Worm (Caenorhabditis elegans) whole organism, L1 larva: Measurements from ENCODE around the gene K08D9.2.

ENCODE experiments used
- C04F5.9 ChIP-seq: sonication (generic microtip); optimal IDR thresholded peaks from 2 replicates; lab custom pipeline; 2016; ENCODE audit warnings: missing genetic modification characterization, missing compliant biosample characterization
- C16A3.4 ChIP-seq: fragments of 150-350 bp; optimal IDR thresholded peaks from 2 replicates; lab custom pipeline; 2014; ENCODE audit warnings: missing biosample characterization, missing genetic modification characterization
- F16B12.6 ChIP-seq: fragments of 150-350 bp; optimal IDR thresholded peaks from 2 replicates; lab custom pipeline; 2014; ENCODE audit warnings: missing biosample characterization, missing genetic modification characterization
- aly-2 ChIP-seq: fragments of 150-350 bp; optimal IDR thresholded peaks from 2 replicates; lab custom pipeline; 2014; ENCODE audit warnings: missing biosample characterization, missing genetic modification characterization
- blmp-1 ChIP-seq: fragments of 150-350 bp; optimal IDR thresholded peaks from 2 replicates; lab custom pipeline; 2014; ENCODE audit warnings: missing biosample characterization, missing genetic modification characterization
- ceh-63 ChIP-seq: fragments of 200-800 bp; sonication (Bioruptor generic); optimal IDR thresholded peaks from 2 replicates; lab custom pipeline; 2018; ENCODE audit warnings: mild to moderate bottlenecking, missing genetic modification characterization, missing compliant biosample characterization
- ceh-88 ChIP-seq: fragments of 200-800 bp; sonication (Bioruptor generic); IDR thresholded peaks from 2 replicates; pipeline ENCODE4 v1.3.6; 2022; ENCODE audit warnings: missing genetic modification characterization, missing compliant biosample characterization
- ceh-90 ChIP-seq: sonication (generic microtip); optimal IDR thresholded peaks from 2 replicates; lab custom pipeline; 2016; ENCODE audit warnings: missing genetic modification characterization, missing compliant biosample characterization
- dpl-1 ChIP-seq, 3 experiments: fragments of 150-350 bp in 2 of 3; sonication (generic microtip) in 1 of 3; optimal IDR thresholded peaks; 2 replicates each; lab custom pipeline; 2014 to 2017; ENCODE audit warnings: missing biosample characterization in 3 of 3, missing genetic modification characterization in 3 of 3, missing genetic modification reagents in 3 of 3
- dsc-1 ChIP-seq: sonication (generic microtip); optimal IDR thresholded peaks from 2 replicates; lab custom pipeline; 2016; ENCODE audit warnings: mild to moderate bottlenecking, missing genetic modification characterization, missing compliant biosample characterization
- efl-1 ChIP-seq, 4 experiments: fragments of 150-350 bp; optimal IDR thresholded peaks in 3 of 4; peaks in 1 of 4; 1 replicate in 1 of 4; 2 replicates in 3 of 4; lab custom pipeline; 2014; ENCODE audit warnings: missing biosample characterization in 2 of 4, missing genetic modification characterization in 2 of 4, missing genetic modification reagents in 2 of 4
- egl-13 ChIP-seq: sonication (generic microtip); optimal IDR thresholded peaks from 2 replicates; lab custom pipeline; 2016; ENCODE audit warnings: missing genotype, missing genetic modification reagents, missing genetic modification characterization, missing compliant biosample characterization
- elt-3 ChIP-seq, 6 experiments: fragments of 150-350 bp in 1 of 6; sonication (generic microtip); optimal IDR thresholded peaks; 2 replicates each; lab custom pipeline; 2017 to 2018; ENCODE audit warnings: missing biosample characterization in 6 of 6, missing genetic modification characterization in 6 of 6, inconsistent platforms in 1 of 6
- fkh-10 ChIP-seq: sonication (generic microtip); optimal IDR thresholded peaks from 2 replicates; lab custom pipeline; 2017; ENCODE audit warnings: missing biosample characterization, missing genetic modification reagents, missing genetic modification characterization
- fkh-4 ChIP-seq: sonication (generic microtip); optimal IDR thresholded peaks from 2 replicates; lab custom pipeline; 2016; ENCODE audit warnings: missing compliant biosample characterization, missing genetic modification characterization, borderline replicate concordance
- fkh-8 ChIP-seq: sonication (generic microtip); optimal IDR thresholded peaks from 2 replicates; lab custom pipeline; 2016; ENCODE audit warnings: mild to moderate bottlenecking, missing genetic modification characterization, missing compliant biosample characterization
- fos-1 ChIP-seq: fragments of 150-350 bp; optimal IDR thresholded peaks from 2 replicates; lab custom pipeline; 2014; ENCODE audit warnings: missing biosample characterization, missing genetic modification characterization
- irx-1 ChIP-seq: sonication (generic microtip); optimal IDR thresholded peaks from 2 replicates; lab custom pipeline; 2016; ENCODE audit warnings: missing genetic modification characterization, missing compliant biosample characterization
- isw-1 ChIP-seq: fragments of 200-800 bp; sonication (Bioruptor generic); IDR thresholded peaks from 2 replicates; pipeline ENCODE4 v1.3.6; 2022; ENCODE audit warnings: missing genetic modification characterization, missing compliant biosample characterization
- lin-13 ChIP-seq: fragments of 150-350 bp; optimal IDR thresholded peaks from 2 replicates; lab custom pipeline; 2014; ENCODE audit warnings: missing biosample characterization, missing genetic modification reagents, missing genetic modification characterization
- lin-14 ChIP-seq: fragments of 200-800 bp; sonication (Bioruptor generic); optimal IDR thresholded peaks from 2 replicates; lab custom pipeline; 2018; ENCODE audit warnings: mild to moderate bottlenecking, missing genetic modification characterization, moderate library complexity, missing compliant biosample characterization
- lin-15B ChIP-seq: fragments of 150-350 bp; sonication (generic microtip); optimal IDR thresholded peaks from 3 replicates; lab custom pipeline; 2014; ENCODE audit warnings: missing biosample characterization, missing genetic modification characterization
- lin-35 ChIP-seq, 2 experiments: fragments of 150-350 bp; optimal IDR thresholded peaks; 2 replicates each; lab custom pipeline; 2014; ENCODE audit warnings: missing biosample characterization in 2 of 2, missing genetic modification characterization in 2 of 2, missing genetic modification reagents in 2 of 2
- lsy-2 ChIP-seq, 2 experiments: fragments of 150-350 bp; optimal IDR thresholded peaks; 2 replicates each; lab custom pipeline; 2014; ENCODE audit warnings: missing biosample characterization in 2 of 2, missing genetic modification characterization in 2 of 2
- mab-9 ChIP-seq: fragments of 200-800 bp; sonication (Bioruptor generic); IDR thresholded peaks from 2 replicates; pipeline ENCODE4 v1.3.6; 2022; ENCODE audit warnings: missing genetic modification reagents, missing genetic modification characterization, missing compliant biosample characterization
- mep-1 ChIP-seq: fragments of 150-350 bp; optimal IDR thresholded peaks from 2 replicates; lab custom pipeline; 2014; ENCODE audit warnings: missing biosample characterization, missing genetic modification characterization
- nhr-20 ChIP-seq: sonication (generic microtip); optimal IDR thresholded peaks from 2 replicates; lab custom pipeline; 2016; ENCODE audit warnings: mild to moderate bottlenecking, missing genetic modification characterization, missing compliant biosample characterization
- nhr-28 ChIP-seq: fragments of 150-350 bp; optimal IDR thresholded peaks from 2 replicates; lab custom pipeline; 2014; ENCODE audit warnings: missing biosample characterization, missing genetic modification characterization
- nhr-47 ChIP-seq: sonication (generic microtip); optimal IDR thresholded peaks from 2 replicates; lab custom pipeline; 2016; ENCODE audit warnings: mild to moderate bottlenecking, missing genetic modification characterization, moderate library complexity, missing compliant biosample characterization
- nhr-71 ChIP-seq: sonication (generic microtip); optimal IDR thresholded peaks from 2 replicates; lab custom pipeline; 2016; ENCODE audit warnings: mild to moderate bottlenecking, missing genetic modification characterization, moderate library complexity, missing compliant biosample characterization
- nhr-77 ChIP-seq: fragments of 150-350 bp; optimal IDR thresholded peaks from 2 replicates; lab custom pipeline; 2014; ENCODE audit warnings: missing biosample characterization, missing genetic modification characterization
- nhr-85 ChIP-seq: sonication (generic microtip); peaks from one replicate; lab custom pipeline; 2016; ENCODE audit warnings: missing genetic modification characterization, inconsistent platforms, missing compliant biosample characterization
- pag-3 ChIP-seq: sonication (generic microtip); optimal IDR thresholded peaks from 2 replicates; lab custom pipeline; 2017; ENCODE audit warnings: missing genetic modification characterization, mild to moderate bottlenecking, missing compliant biosample characterization, antibody characterized with exemption, borderline replicate concordance; ENCODE audit not compliant: insufficient read depth
- pax-3 ChIP-seq: fragments of 200-800 bp; sonication (Bioruptor generic); optimal IDR thresholded peaks from 2 replicates; lab custom pipeline; 2018; ENCODE audit warnings: mild to moderate bottlenecking, missing genetic modification characterization, moderate library complexity, missing compliant biosample characterization
- skn-1 ChIP-seq: fragments of 150-350 bp; optimal IDR thresholded peaks from 2 replicates; lab custom pipeline; 2014; ENCODE audit warnings: missing biosample characterization, missing genetic modification characterization
- snu-23 ChIP-seq: sonication (generic microtip); optimal IDR thresholded peaks from 2 replicates; lab custom pipeline; 2016; ENCODE audit warnings: missing genetic modification characterization, missing compliant biosample characterization
- tbx-2 ChIP-seq: sonication (generic microtip); optimal IDR thresholded peaks from 2 replicates; lab custom pipeline; 2016; ENCODE audit warnings: missing genetic modification characterization, missing compliant biosample characterization
- tlp-1 ChIP-seq: fragments of 150-350 bp; optimal IDR thresholded peaks from 2 replicates; lab custom pipeline; 2014; ENCODE audit warnings: missing biosample characterization, missing genetic modification characterization
- unc-130 ChIP-seq: fragments of 150-350 bp; optimal IDR thresholded peaks from 2 replicates; lab custom pipeline; 2017; ENCODE audit warnings: missing biosample characterization, missing genetic modification characterization, inconsistent platforms
- unc-30 ChIP-seq: sonication (generic microtip); optimal IDR thresholded peaks from 2 replicates; lab custom pipeline; 2017; ENCODE audit warnings: missing biosample characterization, missing genetic modification characterization
- unc-62 ChIP-seq: fragments of 150-350 bp; optimal IDR thresholded peaks from 2 replicates; lab custom pipeline; 2014; ENCODE audit warnings: missing biosample characterization, missing genetic modification reagents, missing genetic modification characterization
- unc-86 ChIP-seq: sonication (generic microtip); optimal IDR thresholded peaks from 2 replicates; lab custom pipeline; 2016; ENCODE audit warnings: missing genetic modification characterization, missing compliant biosample characterization
- zip-4 ChIP-seq: fragments of 200-800 bp; sonication (Bioruptor generic); optimal IDR thresholded peaks from 2 replicates; lab custom pipeline; 2018; ENCODE audit warnings: mild to moderate bottlenecking, missing genetic modification characterization, moderate library complexity, missing compliant biosample characterization
- ztf-11 ChIP-seq, 2 experiments: sonication (generic microtip); optimal IDR thresholded peaks; 2 replicates each; lab custom pipeline; 2016 to 2017; ENCODE audit warnings: missing genetic modification characterization in 2 of 2, missing biosample characterization in 1 of 2, missing compliant biosample characterization in 1 of 2
- ztf-4 ChIP-seq: fragments of 150-350 bp; optimal IDR thresholded peaks from 2 replicates; lab custom pipeline; 2014; ENCODE audit warnings: missing biosample characterization, missing genetic modification characterization

The K08D9.2 gene

DNA sequence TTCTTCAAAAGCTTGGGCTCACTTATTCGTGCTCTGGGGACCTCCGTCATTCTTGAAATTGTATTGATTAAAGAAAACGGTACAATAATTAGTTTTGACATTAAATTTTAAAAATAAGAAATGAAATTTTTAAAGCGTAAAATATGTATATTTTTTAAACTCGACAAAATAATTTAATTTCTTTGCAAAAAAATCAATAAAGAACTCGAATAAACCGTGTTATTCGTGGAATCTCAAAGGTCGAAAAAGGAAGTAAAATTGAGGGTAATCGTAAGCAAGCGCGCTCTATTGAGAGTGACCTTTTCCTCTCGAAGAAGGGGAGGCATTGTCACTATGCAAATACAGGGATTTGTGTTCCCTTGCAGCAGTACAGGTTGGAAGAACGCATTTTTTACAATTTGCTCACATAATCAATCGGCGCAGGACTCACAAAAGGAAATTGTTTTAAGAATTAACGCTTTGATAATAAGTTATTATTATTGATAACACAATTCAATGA is 32.5 kb upstream of the K08D9.2 start, which contains the start of gene Y73C8B.2:
TSS of gene Y73C8B.2 (minus strand) at position 51 of the 499 bp plus-strand sequence.
- TF ChIP-seq nhr-71: peak; percentile 39
- TF ChIP-seq zip-4: no peak
- no peak for TF ChIP-seq fkh-4 (tag; lab: Kevin White, UChicago)
- peak; percentile 9 for TF ChIP-seq nhr-47 (tag; lab: Kevin White, UChicago)
- peak; percentile 42 for TF ChIP-seq blmp-1 (tag; lab: Kevin White, UChicago)
- no peak for TF ChIP-seq dsc-1 (tag; lab: Kevin White, UChicago)
- TF ChIP-seq F16B12.6 (tag; lab: Kevin White, UChicago): no peak
- no peak for TF ChIP-seq mab-9 (GFP tag; lab: Robert Waterston, UW)
- no peak for TF ChIP-seq ztf-4 (tag; lab: Kevin White, UChicago)
- no peak for TF ChIP-seq C04F5.9 (tag; lab: Kevin White, UChicago)
- TF ChIP-seq unc-86 (tag; lab: Kevin White, UChicago): no peak
- TF ChIP-seq efl-1 (optimal IDR thresholded peaks at IDR 0.05; lab: Kevin White, UChicago): peak; percentile 17 to 35
- peak; percentile 31 to 45 for TF ChIP-seq efl-1 (GFP tag; optimal IDR thresholded peaks at IDR 0.05 in 1 of 2; lab: Kevin White, UChicago)
- TF ChIP-seq nhr-85 (tag; lab: Kevin White, UChicago): peak; percentile 45
- no peak for TF ChIP-seq pax-3 (tag; lab: Kevin White, UChicago)
- TF ChIP-seq lin-15B (tag; lab: Kevin White, UChicago): peak; percentile 23
- peak; percentile 3 for TF ChIP-seq irx-1
- TF ChIP-seq pag-3: no peak
- TF ChIP-seq dpl-1 (GFP tag; optimal IDR thresholded peaks at IDR 0.05; lab: Kevin White, UChicago): peak in 1 of 3 experiments; percentile 67
- TF ChIP-seq C16A3.4: peak; percentile 22
- TF ChIP-seq lsy-2 (tag; optimal IDR thresholded peaks at IDR 0.05; lab: Kevin White, UChicago): peak in 1 of 2 experiments; percentile 45
- peak; percentile 31 for TF ChIP-seq nhr-20 (tag; lab: Kevin White, UChicago)
- no peak for TF ChIP-seq fos-1 (tag; lab: Kevin White, UChicago)
- no peak for TF ChIP-seq ceh-90 (tag; lab: Kevin White, UChicago)
- peak; percentile 11 for TF ChIP-seq skn-1 (tag; lab: Kevin White, UChicago)
- TF ChIP-seq elt-3 (tag; optimal IDR thresholded peaks at IDR 0.05; lab: Kevin White, UChicago): no peak
- no peak for TF ChIP-seq isw-1 (GFP tag; lab: Robert Waterston, UW)
- TF ChIP-seq unc-62: no peak
- peak; percentile 28 for TF ChIP-seq tbx-2 (tag; lab: Kevin White, UChicago)
- TF ChIP-seq snu-23 (GFP tag; lab: Kevin White, UChicago): peak; percentile 28
- TF ChIP-seq unc-130 (tag; lab: Kevin White, UChicago): no peak
- no peak for TF ChIP-seq egl-13 (tag; lab: Kevin White, UChicago)
- TF ChIP-seq lin-35 (GFP tag; optimal IDR thresholded peaks at IDR 0.05; lab: Kevin White, UChicago): peak; percentile 19 to 59
- TF ChIP-seq nhr-28 (tag; lab: Kevin White, UChicago): no peak
- peak; percentile 76 for TF ChIP-seq lin-14 (GFP tag; lab: Kevin White, UChicago)
- TF ChIP-seq mep-1: peak; percentile 45
- no peak for TF ChIP-seq lin-13 (GFP tag; lab: Kevin White, UChicago)

- TF ChIP-seq nhr-77 (tag; lab: Kevin White, UChicago) (no peak), ceh-88 (GFP tag; lab: Robert Waterston, UW) (no peak), lin-13 (GFP tag; lab: Kevin White, UChicago) (no peak), dsc-1 (tag; lab: Kevin White, UChicago) (no peak), fkh-8 (no peak), unc-30 (tag; lab: Kevin White, UChicago) (no peak), tlp-1 (no peak), blmp-1 (tag; lab: Kevin White, UChicago) (no peak), fkh-4 (tag; lab: Kevin White, UChicago) (no peak), fkh-10 (GFP tag; lab: Kevin White, UChicago) (no peak), nhr-71 (no peak), fos-1 (tag; lab: Kevin White, UChicago) (no peak), aly-2 (no peak), ztf-11 (tag; optimal IDR thresholded peaks at IDR 0.05; lab: Kevin White, UChicago) (no peak), ceh-63 (GFP tag; lab: Kevin White, UChicago) (no peak), lin-14 (GFP tag; lab: Kevin White, UChicago) (no peak)
These were observed 31.7 kb upstream of the K08D9.2 start for ce11 chrV:3195814-3196213.
